Fruit fly (Drosophila melanogaster) whole organism, prepupa: ENCODE measurements around the gene JMJD5.

ENCODE experiments used
- Blimp-1 ChIP-seq: fragments of 200-800 bp; sonication (Bioruptor generic); optimal IDR thresholded peaks from 3 replicates; lab custom pipeline; 2017; ENCODE audit warnings: missing biosample characterization, missing genetic modification characterization, mild to moderate bottlenecking, moderate library complexity, missing genetic modification reagents
- CG10631 ChIP-seq: fragments of 200-800 bp; sonication (Bioruptor generic); optimal IDR thresholded peaks from 2 replicates; lab custom pipeline; 2016; ENCODE audit warnings: missing biosample characterization, missing genetic modification characterization
- CG10669 ChIP-seq: fragments of 200-800 bp; sonication (Bioruptor generic); optimal IDR thresholded peaks from 3 replicates; lab custom pipeline; 2018; ENCODE audit warnings: missing biosample characterization, mild to moderate bottlenecking, missing genetic modification characterization, moderate library complexity
- CG11294 ChIP-seq: fragments of 200-800 bp; sonication (Bioruptor generic); IDR thresholded peaks from 2 replicates; pipeline ENCODE4 v1.3.6; 2022; ENCODE audit warnings: missing biosample characterization, missing genetic modification characterization
- CG11762 ChIP-seq: fragments of 200-800 bp; sonication (Bioruptor generic); optimal IDR thresholded peaks from 3 replicates; lab custom pipeline; 2016; ENCODE audit warnings: missing biosample characterization, missing genetic modification characterization; ENCODE audit not compliant: insufficient read depth
- CG11902 ChIP-seq: fragments of 200-800 bp; sonication (Bioruptor generic); optimal IDR thresholded peaks from 3 replicates; lab custom pipeline; 2016; ENCODE audit warnings: missing biosample characterization, missing genetic modification characterization
- CG15336 ChIP-seq: fragments of 200-800 bp; sonication (Bioruptor generic); IDR thresholded peaks from 2 replicates; pipeline ENCODE4 v1.3.6; 2022; ENCODE audit warnings: missing biosample characterization, missing genetic modification characterization
- CG16779 ChIP-seq: fragments of 200-800 bp; sonication (Bioruptor generic); optimal IDR thresholded peaks from 3 replicates; lab custom pipeline; 2017; ENCODE audit warnings: missing biosample characterization, mild to moderate bottlenecking, missing genetic modification characterization
- CG31627 ChIP-seq: fragments of 200-800 bp; sonication (Bioruptor generic); optimal IDR thresholded peaks from 3 replicates; lab custom pipeline; 2016; ENCODE audit warnings: missing biosample characterization, missing genetic modification characterization
- CG32006 ChIP-seq: fragments of 200-800 bp; sonication (Bioruptor generic); optimal IDR thresholded peaks from 3 replicates; lab custom pipeline; 2017; ENCODE audit warnings: missing biosample characterization, mild to moderate bottlenecking, missing genetic modification characterization
- CG34406 ChIP-seq: fragments of 200-800 bp; sonication (Bioruptor generic); optimal IDR thresholded peaks from 3 replicates; lab custom pipeline; 2016; ENCODE audit warnings: missing biosample characterization, missing genetic modification characterization
- CG3919 ChIP-seq: fragments of 200-800 bp; sonication (Bioruptor generic); optimal IDR thresholded peaks from 3 replicates; lab custom pipeline; 2016; ENCODE audit warnings: missing biosample characterization, missing genetic modification characterization
- CG4318 ChIP-seq: fragments of 200-800 bp; sonication (Bioruptor generic); optimal IDR thresholded peaks from 3 replicates; lab custom pipeline; 2017; ENCODE audit warnings: missing biosample characterization, mild to moderate bottlenecking, missing genetic modification characterization
- CG6163 ChIP-seq: fragments of 200-800 bp; sonication (Bioruptor generic); IDR thresholded peaks from 3 replicates; pipeline ENCODE4 v1.3.6; 2022; ENCODE audit warnings: missing biosample characterization, missing genetic modification characterization
- CG6276 ChIP-seq: fragments of 200-800 bp; sonication (Bioruptor generic); optimal IDR thresholded peaks from 2 replicates; lab custom pipeline; 2017; ENCODE audit warnings: missing biosample characterization, mild to moderate bottlenecking, missing genetic modification characterization
- CG6792 ChIP-seq: fragments of 200-800 bp; sonication (Bioruptor generic); optimal IDR thresholded peaks from 3 replicates; lab custom pipeline; 2016; ENCODE audit warnings: missing biosample characterization, missing genetic modification characterization
- CG6808 ChIP-seq: fragments of 200-800 bp; sonication (Bioruptor generic); optimal IDR thresholded peaks from 3 replicates; lab custom pipeline; 2017; ENCODE audit warnings: missing biosample characterization, missing genetic modification characterization, mild to moderate bottlenecking, moderate library complexity, missing genetic modification reagents
- CG6854 ChIP-seq: fragments of 200-800 bp; sonication (Bioruptor generic); optimal IDR thresholded peaks from 2 replicates; lab custom pipeline; 2017; ENCODE audit warnings: missing biosample characterization, mild to moderate bottlenecking, missing genetic modification characterization
- CG7368 ChIP-seq: fragments of 200-800 bp; sonication (Bioruptor generic); optimal IDR thresholded peaks from 3 replicates; lab custom pipeline; 2016; ENCODE audit warnings: missing biosample characterization, missing genetic modification characterization
- CG8119 ChIP-seq: fragments of 200-800 bp; sonication (Bioruptor generic); IDR thresholded peaks from 3 replicates; pipeline ENCODE4 v1.3.6; 2022; ENCODE audit warnings: missing biosample characterization, missing genetic modification characterization
- CG8319 ChIP-seq: fragments of 200-800 bp; sonication (Bioruptor generic); optimal IDR thresholded peaks from 3 replicates; lab custom pipeline; 2016; ENCODE audit warnings: missing biosample characterization, missing genetic modification characterization
- CG9139 ChIP-seq: fragments of 200-800 bp; sonication (Bioruptor generic); optimal IDR thresholded peaks from 3 replicates; lab custom pipeline; 2017; ENCODE audit warnings: missing biosample characterization, mild to moderate bottlenecking, missing genetic modification characterization
- Eip75B ChIP-seq: fragments of 200-800 bp; sonication (Bioruptor generic); optimal IDR thresholded peaks from 3 replicates; lab custom pipeline; 2016; ENCODE audit warnings: missing biosample characterization, missing genetic modification characterization
- Eip78C ChIP-seq: fragments of 200-800 bp; sonication (Bioruptor generic); peaks from one replicate; lab custom pipeline; 2016; ENCODE audit warnings: missing biosample characterization, missing genetic modification characterization
- Gug ChIP-seq: fragments of 200-800 bp; sonication (Bioruptor generic); IDR thresholded peaks from 2 replicates; pipeline ENCODE4 v1.3.6; 2022; ENCODE audit warnings: missing biosample characterization, missing genetic modification characterization
- Hr38 ChIP-seq: sonication (Bioruptor generic); optimal IDR thresholded peaks from 2 replicates; lab custom pipeline; 2016; ENCODE audit warnings: missing biosample characterization, missing genetic modification characterization
- Hr39 ChIP-seq: fragments of 200-800 bp; sonication (Bioruptor generic); optimal IDR thresholded peaks from 2 replicates; lab custom pipeline; 2016; ENCODE audit warnings: missing biosample characterization, missing genetic modification characterization
- Lpt ChIP-seq: fragments of 200-800 bp; sonication (Bioruptor generic); optimal IDR thresholded peaks from 3 replicates; lab custom pipeline; 2016; ENCODE audit warnings: missing biosample characterization, missing genetic modification characterization
- OdsH ChIP-seq: fragments of 200-800 bp; sonication (Bioruptor generic); optimal IDR thresholded peaks from 3 replicates; lab custom pipeline; 2016; ENCODE audit warnings: missing biosample characterization, missing genetic modification characterization
- Sox102F ChIP-seq: fragments of 200-800 bp; sonication (Bioruptor generic); optimal IDR thresholded peaks from 2 replicates; lab custom pipeline; 2016; ENCODE audit warnings: missing biosample characterization, mild to moderate bottlenecking, missing genetic modification characterization
- Sox14 ChIP-seq: fragments of 200-800 bp; sonication (Bioruptor generic); optimal IDR thresholded peaks from 3 replicates; lab custom pipeline; 2016; ENCODE audit warnings: missing biosample characterization, missing genetic modification characterization
- Sox15 ChIP-seq: fragments of 200-800 bp; sonication (Bioruptor generic); optimal IDR thresholded peaks from 3 replicates; lab custom pipeline; 2016; ENCODE audit warnings: missing biosample characterization, missing genetic modification characterization
- acj6 ChIP-seq: fragments of 200-800 bp; sonication (Bioruptor generic); optimal IDR thresholded peaks from 3 replicates; lab custom pipeline; 2016; ENCODE audit warnings: missing biosample characterization, missing genetic modification characterization
- cyc ChIP-seq: fragments of 200-800 bp; sonication (Bioruptor generic); optimal IDR thresholded peaks from 3 replicates; lab custom pipeline; 2016; ENCODE audit warnings: missing biosample characterization, missing genetic modification characterization
- dsx ChIP-seq: fragments of 200-800 bp; optimal IDR thresholded peaks from 3 replicates; lab custom pipeline; 2019; ENCODE audit warnings: missing biosample characterization, mild to moderate bottlenecking, missing genetic modification characterization, moderate library complexity; ENCODE audit not compliant: poor library complexity, severe bottlenecking
- eg ChIP-seq: fragments of 200-800 bp; sonication (Bioruptor generic); IDR thresholded peaks from 3 replicates; pipeline ENCODE4 v1.3.6; 2022; ENCODE audit warnings: missing biosample characterization, missing genetic modification characterization
- esn ChIP-seq: fragments of 200-800 bp; sonication (Bioruptor generic); optimal IDR thresholded peaks from 2 replicates; lab custom pipeline; 2016; ENCODE audit warnings: missing biosample characterization, mild to moderate bottlenecking, missing genetic modification characterization, moderate library complexity
- fd85E ChIP-seq: fragments of 200-800 bp; sonication (Bioruptor generic); optimal IDR thresholded peaks from 3 replicates; lab custom pipeline; 2016; ENCODE audit warnings: missing biosample characterization, missing genetic modification characterization
- fkh ChIP-seq: fragments of 200-800 bp; sonication (Bioruptor generic); optimal IDR thresholded peaks from 3 replicates; lab custom pipeline; 2017; ENCODE audit warnings: missing biosample characterization, mild to moderate bottlenecking, missing genetic modification characterization, moderate library complexity
- lz ChIP-seq: fragments of 200-800 bp; sonication (Bioruptor generic); optimal IDR thresholded peaks from 3 replicates; lab custom pipeline; 2016; ENCODE audit warnings: missing biosample characterization, missing genetic modification characterization
- net ChIP-seq: fragments of 200-800 bp; sonication (Bioruptor generic); optimal IDR thresholded peaks from 3 replicates; lab custom pipeline; 2016; ENCODE audit warnings: missing biosample characterization, missing genetic modification characterization
- pdm3 ChIP-seq: fragments of 200-800 bp; sonication (Bioruptor generic); optimal IDR thresholded peaks from 3 replicates; lab custom pipeline; 2016; ENCODE audit warnings: missing biosample characterization, missing genetic modification characterization
- salr ChIP-seq, 2 experiments: fragments of 200-800 bp; sonication (Bioruptor generic); optimal IDR thresholded peaks; 3 replicates each; lab custom pipeline; 2016 to 2018; ENCODE audit warnings: missing biosample characterization in 2 of 2, missing genetic modification characterization in 2 of 2, mild to moderate bottlenecking in 1 of 2
- spab ChIP-seq: fragments of 200-800 bp; sonication (Bioruptor generic); optimal IDR thresholded peaks from 2 replicates; lab custom pipeline; 2017; ENCODE audit warnings: missing biosample characterization, mild to moderate bottlenecking, missing genetic modification characterization, missing genetic modification reagents
- ss ChIP-seq, 2 experiments: fragments of 200-800 bp; sonication (Bioruptor generic); optimal IDR thresholded peaks; 2 replicates in 1 of 2; 3 replicates in 1 of 2; lab custom pipeline; 2017 to 2018; ENCODE audit warnings: mild to moderate bottlenecking in 2 of 2, missing biosample characterization in 2 of 2, missing genetic modification characterization in 2 of 2, moderate library complexity in 1 of 2
- svp ChIP-seq: fragments of 200-800 bp; sonication (Bioruptor generic); peaks from one replicate; lab custom pipeline; 2016; ENCODE audit warnings: missing biosample characterization, missing genetic modification characterization
- vri ChIP-seq: fragments of 200-800 bp; sonication (Bioruptor generic); optimal IDR thresholded peaks from 3 replicates; lab custom pipeline; 2016; ENCODE audit warnings: missing biosample characterization, mild to moderate bottlenecking, missing genetic modification characterization

JMJD5 gene

dm6 chr3L:820975-821598, 20.1 kb downstream of the JMJD5 start (continued):
- peak; percentile 29 for TF ChIP-seq CG10631 (GFP tag; lab: Kevin White, UChicago)
- no peak for TF ChIP-seq Blimp-1 (GFP tag; lab: Kevin White, UChicago)
- TF ChIP-seq eg (GFP tag; lab: Robert Waterston, UW): no peak
- TF ChIP-seq net (GFP tag; lab: Kevin White, UChicago): peak; percentile 47
- TF ChIP-seq Hr39 (GFP tag; lab: Kevin White, UChicago): peak; percentile 21
- no peak for TF ChIP-seq ss (GFP tag; optimal IDR thresholded peaks at IDR 0.05; lab: Kevin White, UChicago)
- peak; percentile 13 for TF ChIP-seq CG32006 (GFP tag; lab: Kevin White, UChicago)
- peak; percentile 55 for TF ChIP-seq acj6 (GFP tag; lab: Kevin White, UChicago)
- no peak for TF ChIP-seq fd85E
- no peak for TF ChIP-seq CG6808 (GFP tag; lab: Kevin White, UChicago)
- no peak for TF ChIP-seq cyc (GFP tag; lab: Kevin White, UChicago)
- no peak for TF ChIP-seq CG11762 (GFP tag; lab: Kevin White, UChicago)
- TF ChIP-seq pdm3: peak; percentile 22
- no peak for TF ChIP-seq spab
- TF ChIP-seq CG6163 (GFP tag; lab: Robert Waterston, UW): peak; percentile 60; the same call in 1 of the 3 replicates
- TF ChIP-seq vri (GFP tag; lab: Kevin White, UChicago): peak; percentile 9
- peak; percentile 53 for TF ChIP-seq Eip78C
- TF ChIP-seq esn: no peak
- peak; percentile 8 for TF ChIP-seq CG3919 (GFP tag; lab: Kevin White, UChicago)
- TF ChIP-seq CG8319 (GFP tag; lab: Kevin White, UChicago): peak; percentile 17
- no peak for TF ChIP-seq CG4318 (GFP tag; lab: Kevin White, UChicago)
- peak; percentile 52 for TF ChIP-seq OdsH (GFP tag; lab: Kevin White, UChicago)
- TF ChIP-seq CG11294 (GFP tag; lab: Robert Waterston, UW): no peak
- 0 out of 2 replicates have a peak, but pooled peaks have one; percentile 42 for TF ChIP-seq CG15336 (GFP tag; lab: Robert Waterston, UW)
- no peak for TF ChIP-seq CG10669 (GFP tag; lab: Kevin White, UChicago)
- peak; percentile 16 for TF ChIP-seq Sox102F
- no peak for TF ChIP-seq salr (GFP tag; optimal IDR thresholded peaks at IDR 0.05; lab: Kevin White, UChicago)

- TF ChIP-seq CG6792 (GFP tag; lab: Kevin White, UChicago): peak; percentile 85
- TF ChIP-seq fkh (GFP tag; lab: Kevin White, UChicago): no peak
- peak; percentile 70 for TF ChIP-seq CG6854
- peak; percentile 84 for TF ChIP-seq CG34406 (GFP tag; lab: Kevin White, UChicago)
- peak; percentile 60 for TF ChIP-seq vri (GFP tag; lab: Kevin White, UChicago)
- peak; percentile 81 for TF ChIP-seq net (GFP tag; lab: Kevin White, UChicago)
- peak; percentile 87 for TF ChIP-seq esn
- peak; percentile 63 for TF ChIP-seq CG11902
- TF ChIP-seq cyc (GFP tag; lab: Kevin White, UChicago): peak; percentile 68
- peak; percentile 76 for TF ChIP-seq CG6276 (GFP tag; lab: Kevin White, UChicago)
- peak; percentile 80 for TF ChIP-seq CG6808 (GFP tag; lab: Kevin White, UChicago)
- TF ChIP-seq Lpt (GFP tag; lab: Kevin White, UChicago): peak; percentile 76
- peak; percentile 91 for TF ChIP-seq dsx (GFP tag; lab: Kevin White, UChicago)
- peak; percentile 76 for TF ChIP-seq CG4318 (GFP tag; lab: Kevin White, UChicago)
- TF ChIP-seq CG16779 (tag; lab: Kevin White, UChicago): peak; percentile 77
- peak; percentile 73 for TF ChIP-seq Eip75B (GFP tag; lab: Kevin White, UChicago)
- no peak for TF ChIP-seq Hr38 (GFP tag; lab: Kevin White, UChicago)
- TF ChIP-seq Sox14 (GFP tag; lab: Kevin White, UChicago): peak; percentile 71
- peak; percentile 82 for TF ChIP-seq Gug (GFP tag; lab: Robert Waterston, UW)
- TF ChIP-seq CG11762 (GFP tag; lab: Kevin White, UChicago): peak; percentile 63
- TF ChIP-seq acj6 (GFP tag; lab: Kevin White, UChicago): peak; percentile 83
- TF ChIP-seq svp (GFP tag; lab: Kevin White, UChicago): peak; percentile 94
- peak; percentile 66 for TF ChIP-seq Sox15 (GFP tag; lab: Kevin White, UChicago)
- peak; percentile 81 for TF ChIP-seq CG9139
- peak; percentile 68 for TF ChIP-seq CG7368 (GFP tag; lab: Kevin White, UChicago)
- peak; percentile 88 for TF ChIP-seq CG8119 (GFP tag; lab: Robert Waterston, UW)
- peak; percentile 79 for TF ChIP-seq pdm3
- TF ChIP-seq Blimp-1 (GFP tag; lab: Kevin White, UChicago): peak; percentile 54
- peak; percentile 90 for TF ChIP-seq CG6163 (GFP tag; lab: Robert Waterston, UW)
- peak; percentile 73 for TF ChIP-seq CG31627 (GFP tag; lab: Kevin White, UChicago)
- TF ChIP-seq CG10669 (GFP tag; lab: Kevin White, UChicago): peak; percentile 77
- TF ChIP-seq lz (GFP tag; lab: Kevin White, UChicago): peak; percentile 79
These were observed 20.8 kb downstream of the JMJD5 start for dm6 chr3L:820332-820731.
